Fruit fly (Drosophila melanogaster): Measurements from ENCODE around the gene CG34129.

Gene CG34129

dm6 chr3R:26235034-26235433, 44.0 kb upstream of the CG34129 start (continued):
- TF ChIP-seq Side (GFP tag; optimal IDR thresholded peaks at IDR 0.05) (peak; percentile 8), CG7357 (GFP tag; IDR thresholded peaks at IDR 0.05) (no peak), jing (GFP tag; optimal IDR thresholded peaks at IDR 0.05) (no peak), bbx (GFP tag; IDR thresholded peaks at IDR 0.05; ENCODE audit: partially characterized antibody) (no peak), Ets97D (GFP tag; optimal IDR thresholded peaks at IDR 0.05) (no peak), CG5245 (GFP tag; optimal IDR thresholded peaks at IDR 0.05) (peak; percentile 16), CrebB (tag; optimal IDR thresholded peaks at IDR 0.05) (no peak), Atf3 (GFP tag; optimal IDR thresholded peaks at IDR 0.05) (no peak), crp (GFP tag; optimal IDR thresholded peaks at IDR 0.05) (no peak), CG7963 (GFP tag; IDR thresholded peaks at IDR 0.05; ENCODE audit: partially characterized antibody) (no peak), CG3838 (GFP tag; optimal IDR thresholded peaks at IDR 0.05) (peak; percentile 19), Bteb2 (GFP tag; optimal IDR thresholded peaks at IDR 0.05) (no peak), ase (GFP tag; IDR thresholded peaks at IDR 0.05) (0 out of 3 replicates have a peak, but pooled peaks have one; percentile 39), grn (GFP tag; optimal IDR thresholded peaks at IDR 0.05) (no peak), CG30431 (GFP tag; optimal IDR thresholded peaks at IDR 0.05) (no peak), CG12071 (GFP tag; optimal IDR thresholded peaks at IDR 0.05) (peak; percentile 16), Myb (GFP tag; optimal IDR thresholded peaks at IDR 0.05) (peak; percentile 5), da (GFP tag; optimal IDR thresholded peaks at IDR 0.05) (no peak), sqz (GFP tag; optimal IDR thresholded peaks at IDR 0.05) (no peak), onecut (GFP tag; IDR thresholded peaks at IDR 0.05) (no peak), dmrt11E (tag; optimal IDR thresholded peaks at IDR 0.05) (no peak), wor (GFP tag; IDR thresholded peaks at IDR 0.05) (no peak), NfI (GFP tag; optimal IDR thresholded peaks at IDR 0.05) (peak; percentile 31), Xrp1 (GFP tag; IDR thresholded peaks at IDR 0.05) (peak; percentile 43), Oaz (GFP tag; IDR thresholded peaks at IDR 0.05) (no peak), maf-S (GFP tag; optimal IDR thresholded peaks at IDR 0.05) (no peak), E2f2 (GFP tag; IDR thresholded peaks at IDR 0.05) (no peak), chm (GFP tag; IDR thresholded peaks at IDR 0.05) (no peak), zfh1 (GFP tag; IDR thresholded peaks at IDR 0.05) (0 out of 3 replicates have a peak, but pooled peaks have one; percentile 40), pum (GFP tag; optimal IDR thresholded peaks at IDR 0.05) (peak; percentile 27), cad (GFP tag; optimal IDR thresholded peaks at IDR 0.05) (no peak), CG3407 (GFP tag; optimal IDR thresholded peaks at IDR 0.05) (no peak), slp2 (GFP tag; optimal IDR thresholded peaks at IDR 0.05) (no peak), Chrac-16 (GFP tag; optimal IDR thresholded peaks at IDR 0.05) (peak; percentile 7), CHES-1-like (GFP tag; optimal IDR thresholded peaks at IDR 0.05) (no peak), CG3065 (GFP tag; optimal IDR thresholded peaks at IDR 0.05) (no peak), Dref (GFP tag; IDR thresholded peaks at IDR 0.05) (no peak), CG7745 (tag; optimal IDR thresholded peaks at IDR 0.05) (no peak), tio (GFP tag; optimal IDR thresholded peaks at IDR 0.05) (peak; percentile 52), al (GFP tag; IDR thresholded peaks at IDR 0.05) (no peak), Bdp1 (GFP tag; optimal IDR thresholded peaks at IDR 0.05) (no peak), CG12219 (GFP tag; optimal IDR thresholded peaks at IDR 0.05) (no peak), trh (GFP tag; optimal IDR thresholded peaks at IDR 0.05) (no peak), CG17328 (GFP tag; IDR thresholded peaks at IDR 0.05) (peak; percentile 47; the same call in 1 of the 2 replicates), h (optimal IDR thresholded peaks at IDR 0.05) (no peak), prd (optimal IDR thresholded peaks at IDR 0.05) (no peak), prd (GFP tag; IDR thresholded peaks at IDR 0.05) (peak; percentile 56; the same call in 1 of the 3 replicates), Ptx1 (GFP tag; IDR thresholded peaks at IDR 0.05) (peak; percentile 62), sens (GFP tag) (peak; percentile 86), tx (GFP tag; optimal IDR thresholded peaks at IDR 0.05) (no peak), twi (tag; optimal IDR thresholded peaks at IDR 0.05) (no peak), Meics (GFP tag; optimal IDR thresholded peaks at IDR 0.05) (peak; percentile 17), pfk (GFP tag; optimal IDR thresholded peaks at IDR 0.05) (no peak), CG16815 (GFP tag; optimal IDR thresholded peaks at IDR 0.05) (no peak)

Measured in whole organism, embryonic.